Fruit fly (Drosophila melanogaster) whole organism, embryonic: ENCODE measurements around the gene CG13978.
A peak's percentile ranks its signal among the peaks of the same experiment; 100 is the strongest.

Source experiments
- Abd-B ChIP-seq: fragments of 200-800 bp; sonication (Bioruptor generic); optimal IDR thresholded peaks from 2 replicates; lab custom pipeline; 2018; ENCODE audit warnings: missing biosample characterization, mild to moderate bottlenecking, missing genetic modification characterization, moderate library complexity
- B-H2 ChIP-seq: fragments of 200-800 bp; sonication (Bioruptor generic); optimal IDR thresholded peaks from 2 replicates; lab custom pipeline; 2018; ENCODE audit warnings: missing biosample characterization, mild to moderate bottlenecking, missing genetic modification characterization
- CG11695 ChIP-seq: fragments of 200-800 bp; sonication (Bioruptor generic); IDR thresholded peaks from 3 replicates; pipeline ENCODE4 v1.3.6; 2022; ENCODE audit warnings: missing biosample characterization, missing genetic modification characterization
- CG1233 ChIP-seq: fragments of 200-800 bp; sonication (Bioruptor generic); optimal IDR thresholded peaks from 4 replicates; lab custom pipeline; 2018; ENCODE audit warnings: missing biosample characterization, mild to moderate bottlenecking, missing genetic modification characterization
- CG12391 ChIP-seq: fragments of 200-800 bp; sonication (Bioruptor generic); optimal IDR thresholded peaks from 3 replicates; lab custom pipeline; 2018; ENCODE audit warnings: missing biosample characterization, mild to moderate bottlenecking, missing genetic modification characterization, moderate library complexity
- CG14050 ChIP-seq: fragments of 200-800 bp; sonication (Bioruptor generic); IDR thresholded peaks from 3 replicates; pipeline ENCODE4 v1.3.6; 2022; ENCODE audit warnings: missing biosample characterization, missing genetic modification characterization
- CG15011 ChIP-seq: fragments of 200-800 bp; sonication (Bioruptor generic); optimal IDR thresholded peaks from 3 replicates; lab custom pipeline; 2018; ENCODE audit warnings: missing biosample characterization, mild to moderate bottlenecking, missing genetic modification characterization
- CG1603 ChIP-seq: fragments of 200-800 bp; sonication (Bioruptor generic); optimal IDR thresholded peaks from 2 replicates; lab custom pipeline; 2019; ENCODE audit warnings: missing biosample characterization, mild to moderate bottlenecking, missing genetic modification characterization, moderate library complexity
- CG16863 ChIP-seq: fragments of 200-800 bp; sonication (Bioruptor generic); optimal IDR thresholded peaks from 3 replicates; lab custom pipeline; 2016; ENCODE audit warnings: missing biosample characterization, missing genetic modification characterization
- CG17328 ChIP-seq: fragments of 200-800 bp; sonication (Bioruptor generic); IDR thresholded peaks from 2 replicates; pipeline ENCODE4 v1.3.6; 2022; ENCODE audit warnings: missing biosample characterization, missing genetic modification characterization
- CG17361 ChIP-seq: fragments of 200-800 bp; sonication (Bioruptor generic); IDR thresholded peaks from 3 replicates; pipeline ENCODE4 v1.3.6; 2022; ENCODE audit warnings: missing biosample characterization, missing genetic modification characterization
- CG1792 ChIP-seq: fragments of 200-800 bp; sonication (Bioruptor generic); optimal IDR thresholded peaks from 2 replicates; lab custom pipeline; 2016; ENCODE audit warnings: missing biosample characterization, missing genetic modification characterization
- CG33557 ChIP-seq: fragments of 200-800 bp; sonication (Bioruptor generic); optimal IDR thresholded peaks from 2 replicates; lab custom pipeline; 2019; ENCODE audit warnings: missing biosample characterization, mild to moderate bottlenecking, missing genetic modification characterization, moderate library complexity
- CG42726 ChIP-seq: fragments of 200-800 bp; sonication (Bioruptor generic); IDR thresholded peaks from 2 replicates; pipeline ENCODE4 v1.3.6; 2022; ENCODE audit warnings: missing biosample characterization, missing genetic modification characterization; ENCODE audit not compliant: partially characterized antibody
- CG9437 ChIP-seq: fragments of 200-800 bp; sonication (Bioruptor generic); optimal IDR thresholded peaks from 2 replicates; lab custom pipeline; 2018; ENCODE audit warnings: missing biosample characterization, mild to moderate bottlenecking, missing genetic modification characterization
- CG9817 ChIP-seq: fragments of 200-800 bp; sonication (Bioruptor generic); optimal IDR thresholded peaks from 2 replicates; lab custom pipeline; 2018; ENCODE audit warnings: missing biosample characterization, mild to moderate bottlenecking, missing genetic modification characterization, moderate library complexity
- CG9932 ChIP-seq: fragments of 200-800 bp; sonication (Bioruptor generic); IDR thresholded peaks from 2 replicates; pipeline ENCODE4 v1.3.6; 2022; ENCODE audit warnings: missing biosample characterization, missing genetic modification characterization
- CTCF ChIP-seq: fragments of 200-800 bp; sonication (Bioruptor generic); optimal IDR thresholded peaks from 2 replicates; lab custom pipeline; 2017; ENCODE audit warnings: missing biosample characterization, mild to moderate bottlenecking, missing genetic modification characterization, moderate library complexity
- D ChIP-seq, 2 experiments: fragments of 200-800 bp in 1 of 2; fragments of >200 bp in 1 of 2; sonication (Bioruptor generic) in 1 of 2; optimal IDR thresholded peaks; 2 replicates in 1 of 2; 3 replicates in 1 of 2; lab custom pipeline; 2017; ENCODE audit warnings: mild to moderate bottlenecking in 1 of 2, missing biosample characterization in 1 of 2, missing genetic modification characterization in 1 of 2, missing genetic modification reagents in 1 of 2
- Dbx ChIP-seq: fragments of 200-800 bp; sonication (Bioruptor generic); IDR thresholded peaks from 3 replicates; pipeline ENCODE4 v1.3.6; 2022; ENCODE audit warnings: missing biosample characterization, missing genetic modification characterization
- Fer1 ChIP-seq: fragments of 200-800 bp; sonication (Bioruptor generic); optimal IDR thresholded peaks from 2 replicates; lab custom pipeline; 2017; ENCODE audit warnings: missing biosample characterization, mild to moderate bottlenecking, missing genetic modification characterization
- H15 ChIP-seq: fragments of 200-800 bp; sonication (Bioruptor generic); IDR thresholded peaks from 3 replicates; pipeline ENCODE4 v1.3.6; 2022; ENCODE audit warnings: missing biosample characterization, missing genetic modification characterization
- HLH4C ChIP-seq: fragments of 200-800 bp; sonication (Bioruptor generic); IDR thresholded peaks from 3 replicates; pipeline ENCODE4 v1.3.6; 2022; ENCODE audit warnings: missing biosample characterization, missing genetic modification characterization; ENCODE audit not compliant: partially characterized antibody
- Jarid2 ChIP-seq: fragments of 200-800 bp; sonication (Bioruptor generic); optimal IDR thresholded peaks from 3 replicates; lab custom pipeline; 2017; ENCODE audit warnings: mild to moderate bottlenecking, missing biosample characterization, missing genetic modification reagents, missing genetic modification characterization
- Lpt ChIP-seq: fragments of >200 bp; optimal IDR thresholded peaks from 2 replicates; lab custom pipeline; 2018; ENCODE audit warnings: missing biosample characterization, missing genetic modification characterization
- Poxn ChIP-seq: fragments of 200-800 bp; sonication (Bioruptor generic); IDR thresholded peaks from 2 replicates; pipeline ENCODE4 v1.3.6; 2022; ENCODE audit warnings: missing biosample characterization, missing genetic modification characterization
- Ptx1 ChIP-seq: fragments of 200-800 bp; sonication (Bioruptor generic); IDR thresholded peaks from 2 replicates; pipeline ENCODE4 v1.3.6; 2022; ENCODE audit warnings: missing biosample characterization, missing genetic modification characterization
- Tbp ChIP-seq: fragments of >200 bp; optimal IDR thresholded peaks from 2 replicates; lab custom pipeline; 2018; ENCODE audit warnings: missing biosample characterization, missing genetic modification characterization
- ap ChIP-seq: fragments of 200-800 bp; sonication (Bioruptor generic); IDR thresholded peaks from 2 replicates; pipeline ENCODE4 v1.3.6; 2022; ENCODE audit warnings: missing biosample characterization, missing genetic modification characterization
- bcd ChIP-seq: fragments of 200-800 bp; sonication (Bioruptor generic); optimal IDR thresholded peaks from 2 replicates; lab custom pipeline; 2017; ENCODE audit warnings: missing biosample characterization, mild to moderate bottlenecking, missing genetic modification characterization
- cas ChIP-seq: fragments of 200-800 bp; sonication (Bioruptor generic); IDR thresholded peaks from 2 replicates; pipeline ENCODE4 v1.3.6; 2022; ENCODE audit warnings: missing biosample characterization, missing genetic modification characterization
- cg ChIP-seq: fragments of 200-800 bp; sonication (Bioruptor generic); optimal IDR thresholded peaks from 3 replicates; lab custom pipeline; 2019; ENCODE audit warnings: missing biosample characterization, mild to moderate bottlenecking, missing genetic modification characterization, moderate library complexity
- crc ChIP-seq: fragments of 200-800 bp; sonication (Bioruptor generic); optimal IDR thresholded peaks from 2 replicates; lab custom pipeline; 2016; ENCODE audit warnings: missing biosample characterization, missing genetic modification characterization
- danr ChIP-seq: fragments of 200-800 bp; sonication (Bioruptor generic); IDR thresholded peaks from 2 replicates; pipeline ENCODE4 v1.3.6; 2022; ENCODE audit warnings: missing biosample characterization, missing genetic modification characterization
- gce ChIP-seq: fragments of 200-800 bp; sonication (Bioruptor generic); IDR thresholded peaks from 3 replicates; pipeline ENCODE4 v1.3.6; 2022; ENCODE audit warnings: missing biosample characterization, missing genetic modification characterization
- grau ChIP-seq: fragments of 200-800 bp; optimal IDR thresholded peaks from 3 replicates; lab custom pipeline; 2019; ENCODE audit warnings: missing biosample characterization, mild to moderate bottlenecking, missing genetic modification characterization, moderate library complexity
- h ChIP-seq: fragments of >200 bp; optimal IDR thresholded peaks from 2 replicates; lab custom pipeline; 2017
- kah ChIP-seq: fragments of 200-800 bp; sonication (Bioruptor generic); optimal IDR thresholded peaks from 2 replicates; lab custom pipeline; 2018; ENCODE audit warnings: missing biosample characterization, mild to moderate bottlenecking, missing genetic modification characterization
- nmo ChIP-seq: fragments of 200-800 bp; sonication (Bioruptor generic); optimal IDR thresholded peaks from 2 replicates; lab custom pipeline; 2018; ENCODE audit warnings: missing biosample characterization, mild to moderate bottlenecking, missing genetic modification characterization, moderate library complexity
- pho ChIP-seq: fragments of 200-800 bp; sonication (Bioruptor generic); optimal IDR thresholded peaks from 2 replicates; lab custom pipeline; 2016; ENCODE audit warnings: missing biosample characterization, missing genetic modification characterization
- pzg ChIP-seq: fragments of 200-800 bp; sonication (Bioruptor generic); optimal IDR thresholded peaks from 3 replicates; lab custom pipeline; 2018; ENCODE audit warnings: missing biosample characterization, mild to moderate bottlenecking, missing genetic modification characterization, moderate library complexity
- rib ChIP-seq: fragments of 200-800 bp; sonication (Bioruptor generic); IDR thresholded peaks from 2 replicates; pipeline ENCODE4 v1.3.6; 2022; ENCODE audit warnings: missing biosample characterization, missing genetic modification characterization
- ro ChIP-seq: fragments of 200-800 bp; sonication (Bioruptor generic); IDR thresholded peaks from 2 replicates; pipeline ENCODE4 v1.3.6; 2022; ENCODE audit warnings: missing biosample characterization, missing genetic modification characterization
- run ChIP-seq: fragments of 200-800 bp; sonication (Bioruptor generic); optimal IDR thresholded peaks from 3 replicates; lab custom pipeline; 2018; ENCODE audit warnings: missing biosample characterization, mild to moderate bottlenecking, missing genetic modification characterization
- salm ChIP-seq: fragments of 200-800 bp; sonication (Bioruptor generic); optimal IDR thresholded peaks from 2 replicates; lab custom pipeline; 2018; ENCODE audit warnings: missing biosample characterization, mild to moderate bottlenecking, missing genetic modification characterization
- so ChIP-seq: fragments of 200-800 bp; sonication (Bioruptor generic); IDR thresholded peaks from 3 replicates; pipeline ENCODE4 v1.3.6; 2022; ENCODE audit warnings: missing biosample characterization, missing genetic modification characterization
- tna ChIP-seq: fragments of 200-800 bp; sonication (Bioruptor generic); IDR thresholded peaks from 2 replicates; pipeline ENCODE4 v1.3.6; 2022; ENCODE audit warnings: missing biosample characterization, missing genetic modification characterization; ENCODE audit not compliant: partially characterized antibody
- trh ChIP-seq: fragments of 200-800 bp; sonication (Bioruptor generic); optimal IDR thresholded peaks from 2 replicates; lab custom pipeline; 2016; ENCODE audit warnings: missing biosample characterization, missing genetic modification characterization
- tup ChIP-seq: fragments of 200-800 bp; sonication (Bioruptor generic); optimal IDR thresholded peaks from 2 replicates; lab custom pipeline; 2016; ENCODE audit warnings: missing biosample characterization, mild to moderate bottlenecking, missing genetic modification characterization, moderate library complexity
- wdn ChIP-seq: fragments of 200-800 bp; sonication (Bioruptor generic); IDR thresholded peaks from 2 replicates; pipeline ENCODE4 v1.3.6; 2022; ENCODE audit warnings: missing biosample characterization, missing genetic modification characterization
- wek ChIP-seq: fragments of 200-800 bp; sonication (Bioruptor generic); optimal IDR thresholded peaks from 3 replicates; lab custom pipeline; 2018; ENCODE audit warnings: missing biosample characterization, mild to moderate bottlenecking, missing genetic modification characterization, moderate library complexity
- wor ChIP-seq: fragments of 200-800 bp; sonication (Bioruptor generic); IDR thresholded peaks from 2 replicates; pipeline ENCODE4 v1.3.6; 2022; ENCODE audit warnings: missing biosample characterization, missing genetic modification characterization
- zen ChIP-seq: fragments of 200-800 bp; sonication (Bioruptor generic); optimal IDR thresholded peaks from 3 replicates; lab custom pipeline; 2018; ENCODE audit warnings: missing biosample characterization, mild to moderate bottlenecking, missing genetic modification characterization, moderate library complexity

Gene CG13978

dm6 chr3R:27440628-27441027, 23.4 kb upstream of the CG13978 start, which contains the start of gene CG44290 (continued):
- no peak for TF ChIP-seq Tbp (GFP tag; lab: Kevin White, UChicago)
- no peak for TF ChIP-seq CG9437
- TF ChIP-seq h: no peak
- TF ChIP-seq danr (GFP tag; lab: Robert Waterston, UW): peak; percentile 52; the same call in 1 of the 2 replicates
- TF ChIP-seq CG15011 (GFP tag; lab: Kevin White, UChicago): no peak
- no peak for TF ChIP-seq tup
- no peak for TF ChIP-seq run (tag; lab: Kevin White, UChicago)
- TF ChIP-seq Fer1: no peak
- TF ChIP-seq grau (tag; lab: Kevin White, UChicago): peak; percentile 31
- no peak for TF ChIP-seq CG42726
- no peak for TF ChIP-seq rib (GFP tag; lab: Robert Waterston, UW)
- TF ChIP-seq CG17361: peak; percentile 75
- TF ChIP-seq ro: no peak
- no peak for TF ChIP-seq B-H2 (GFP tag; lab: Kevin White, UChicago)
- peak; percentile 37; the same call in 1 of the 3 replicates for TF ChIP-seq gce
- TF ChIP-seq trh (GFP tag; lab: Kevin White, UChicago): no peak
- TF ChIP-seq cg (GFP tag; lab: Kevin White, UChicago): no peak
- no peak for TF ChIP-seq CG9817 (tag; lab: Kevin White, UChicago)
- no peak for TF ChIP-seq Lpt (GFP tag; lab: Kevin White, UChicago)
- no peak for TF ChIP-seq wek (GFP tag; lab: Kevin White, UChicago)
- TF ChIP-seq Jarid2 (GFP tag; lab: Kevin White, UChicago): no peak
- peak; percentile 32; the same call in 1 of the 2 replicates for TF ChIP-seq CG17328 (GFP tag; lab: Robert Waterston, UW)
- no peak for TF ChIP-seq CG1792 (GFP tag; lab: Kevin White, UChicago)
- TF ChIP-seq cas (GFP tag; lab: Robert Waterston, UW): no peak
- no peak for TF ChIP-seq pzg
- TF ChIP-seq CG1603 (tag; lab: Kevin White, UChicago): peak; percentile 85
- TF ChIP-seq D (optimal IDR thresholded peaks at IDR 0.05; lab: Kevin White, UChicago): no peak
- TF ChIP-seq D (GFP tag; optimal IDR thresholded peaks at IDR 0.05; lab: Kevin White, UChicago): peak; percentile 66
- peak; percentile 45 for TF ChIP-seq Ptx1
- no peak for TF ChIP-seq Dbx (GFP tag; lab: Robert Waterston, UW)
- no peak for TF ChIP-seq CG16863 (GFP tag; lab: Kevin White, UChicago)
- TF ChIP-seq crc (GFP tag; lab: Kevin White, UChicago): no peak
- no peak for TF ChIP-seq CTCF (GFP tag; lab: Kevin White, UChicago)
- TF ChIP-seq HLH4C (GFP tag; lab: Robert Waterston, UW): no peak
- TF ChIP-seq wor (GFP tag; lab: Robert Waterston, UW): no peak
- TF ChIP-seq H15 (GFP tag; lab: Robert Waterston, UW): no peak
- TF ChIP-seq ap: peak; percentile 40; the same call in 1 of the 2 replicates
- no peak for TF ChIP-seq Poxn (GFP tag; lab: Robert Waterston, UW)
- no peak for TF ChIP-seq Abd-B (GFP tag; lab: Kevin White, UChicago)
- TF ChIP-seq CG11695 (GFP tag; lab: Robert Waterston, UW): no peak
- TF ChIP-seq wdn: no peak
- TF ChIP-seq CG12391 (tag; lab: Kevin White, UChicago): peak; percentile 59
- peak; percentile 27 for TF ChIP-seq CG33557 (GFP tag; lab: Kevin White, UChicago)
- no peak for TF ChIP-seq CG1233 (GFP tag; lab: Kevin White, UChicago)
- TF ChIP-seq salm (tag; lab: Kevin White, UChicago): no peak
- TF ChIP-seq so (GFP tag; lab: Robert Waterston, UW): no peak
- TF ChIP-seq kah (GFP tag; lab: Kevin White, UChicago): no peak
- TF ChIP-seq pho: no peak
- TF ChIP-seq bcd (GFP tag; lab: Kevin White, UChicago): peak; percentile 21
- TF ChIP-seq CG14050 (GFP tag; lab: Robert Waterston, UW): no peak
- no peak for TF ChIP-seq tna (GFP tag; lab: Robert Waterston, UW)
- peak; percentile 57 for TF ChIP-seq nmo (GFP tag; lab: Kevin White, UChicago)
- no peak for TF ChIP-seq zen (tag; lab: Kevin White, UChicago)
- TF ChIP-seq CG9932 (GFP tag; lab: Robert Waterston, UW): no peak
